Worm (Caenorhabditis elegans): Measurements from ENCODE around the gene C36B7.6.

- no peak for TF ChIP-seq ref-1 (GFP tag; conservative IDR thresholded peaks at IDR 0.05)
- no peak for TF ChIP-seq ztf-29 (GFP tag; IDR thresholded peaks at IDR 0.05)
Observed at ce11 chrX:7106103-7106502, 6.0 kb upstream of the C36B7.6 start, which contains the start of gene C36B7.2.
